Worm (Caenorhabditis elegans): ENCODE results near the gene C25A8.1.

The C25A8.1 gene

DNA sequence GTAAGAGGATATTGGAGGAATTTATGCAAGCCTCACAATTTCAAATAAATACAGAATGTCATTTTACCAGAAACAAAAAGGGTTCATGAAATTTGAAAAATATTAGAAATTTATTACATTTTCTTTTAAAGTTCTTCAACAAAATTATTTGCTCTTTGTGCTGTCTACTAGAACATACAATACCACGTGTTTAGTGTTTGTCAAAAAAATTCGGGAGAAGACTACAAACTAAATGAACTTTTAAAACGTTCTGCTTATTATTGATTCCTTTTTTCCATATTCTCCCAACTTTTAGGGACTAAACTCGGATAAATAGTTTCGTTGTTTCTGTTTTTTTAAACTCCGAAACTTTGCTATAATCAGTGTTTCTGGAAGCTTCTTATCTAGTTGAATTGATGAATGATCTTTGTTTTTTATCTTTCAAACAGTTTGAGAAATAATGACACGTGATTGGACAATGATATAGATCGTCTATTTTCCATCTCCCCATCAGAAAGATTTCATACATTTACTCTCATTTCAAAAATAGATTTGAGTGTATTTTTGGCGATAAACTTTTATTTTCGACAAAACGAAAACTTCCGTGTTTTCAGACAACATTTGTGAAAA, 37.8 kb downstream of the C25A8.1 start:
- TF ChIP-seq unc-62 (GFP tag; optimal IDR thresholded peaks at IDR 0.05) (no peak), fos-1 (tag; optimal IDR thresholded peaks at IDR 0.05) (no peak), peb-1 (tag; optimal IDR thresholded peaks at IDR 0.05) (no peak), nhr-6 (tag; optimal IDR thresholded peaks at IDR 0.05) (no peak), elt-3 (tag; optimal IDR thresholded peaks at IDR 0.05) (no peak), ceh-16 (tag; optimal IDR thresholded peaks at IDR 0.05) (no peak), ama-1 (optimal IDR thresholded peaks at IDR 0.05) (no peak), gmeb-1 (tag; optimal IDR thresholded peaks at IDR 0.05) (peak; percentile 4), elt-1 (tag; optimal IDR thresholded peaks at IDR 0.05) (no peak), skn-1 (tag; optimal IDR thresholded peaks at IDR 0.05) (no peak), ZK546.5 (tag; optimal IDR thresholded peaks at IDR 0.05) (no peak), crh-2 (tag; optimal IDR thresholded peaks at IDR 0.05) (peak; percentile 35), mbf-1 (tag; optimal IDR thresholded peaks at IDR 0.05) (no peak), unc-39 (tag; optimal IDR thresholded peaks at IDR 0.05) (no peak), sem-4 (tag; optimal IDR thresholded peaks at IDR 0.05) (no peak), lsy-2 (tag; optimal IDR thresholded peaks at IDR 0.05) (peak in 1 of 2 experiments; percentile 24), nhr-21 (tag; optimal IDR thresholded peaks at IDR 0.05) (peak; percentile 13), ceh-82 (tag; optimal IDR thresholded peaks at IDR 0.05) (no peak), ztf-11 (tag; optimal IDR thresholded peaks at IDR 0.05) (no peak), blmp-1 (tag; optimal IDR thresholded peaks at IDR 0.05; ENCODE audit: insufficient read depth) (peak; percentile 27), alr-1 (tag; optimal IDR thresholded peaks at IDR 0.05) (no peak), aly-2 (tag; optimal IDR thresholded peaks at IDR 0.05) (no peak), nhr-12 (tag; optimal IDR thresholded peaks at IDR 0.05) (no peak), sma-3 (GFP tag; optimal IDR thresholded peaks at IDR 0.05) (peak; percentile 54), nhr-129 (tag; optimal IDR thresholded peaks at IDR 0.05) (no peak), F13H6.1 (tag; optimal IDR thresholded peaks at IDR 0.05) (no peak), nhr-77 (tag; optimal IDR thresholded peaks at IDR 0.05) (no peak), ztf-1 (GFP tag; conservative IDR thresholded peaks at IDR 0.05) (no peak), mdl-1 (tag; optimal IDR thresholded peaks at IDR 0.05) (no peak), sma-9 (GFP tag; optimal IDR thresholded peaks at IDR 0.05) (peak; percentile 6), sma-9 (tag; optimal IDR thresholded peaks at IDR 0.05) (no peak), nhr-237 (tag; optimal IDR thresholded peaks at IDR 0.05) (no peak), nhr-25 (tag; optimal IDR thresholded peaks at IDR 0.05) (peak; percentile 46), egl-27 (tag; optimal IDR thresholded peaks at IDR 0.05) (no peak), Y55F3AM.14 (GFP tag; optimal IDR thresholded peaks at IDR 0.05) (no peak), zag-1 (tag; optimal IDR thresholded peaks at IDR 0.05) (no peak), unc-55 (GFP tag; optimal IDR thresholded peaks at IDR 0.05) (no peak)

DNA sequence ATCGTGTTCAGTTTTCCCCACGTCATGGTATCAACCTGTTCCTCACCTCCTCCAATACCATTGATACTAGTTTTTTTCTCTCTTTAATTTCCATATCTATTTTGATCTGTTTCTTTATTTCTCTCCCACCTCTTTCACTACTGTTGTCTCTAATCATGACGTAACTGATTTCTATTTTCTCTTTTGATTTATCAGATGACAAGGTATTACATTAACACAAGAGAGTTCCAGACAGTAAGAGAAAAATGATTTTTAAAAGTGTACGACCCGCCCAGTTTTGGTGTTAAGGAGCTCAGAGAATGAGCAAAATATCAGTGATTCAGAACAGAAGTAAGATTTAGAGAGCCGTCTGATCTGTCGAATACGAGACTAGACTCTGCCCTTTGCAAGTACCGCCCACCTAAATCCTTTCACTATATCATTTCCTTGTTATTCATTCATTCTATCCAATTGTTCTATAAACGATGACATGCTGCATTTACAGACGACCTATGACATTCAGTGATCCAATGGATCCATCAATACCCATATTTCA, 38.8 kb downstream of the C25A8.1 start, which contains the start of gene nhr-105:
Gene nhr-105, plus strand, starts transcription at position 485 of the 535 bp plus-strand sequence.
- TF ChIP-seq unc-62 (GFP tag; optimal IDR thresholded peaks at IDR 0.05): no peak
- TF ChIP-seq nhr-21 (tag; optimal IDR thresholded peaks at IDR 0.05): peak; percentile 72
- TF ChIP-seq mdl-1 (tag; optimal IDR thresholded peaks at IDR 0.05): no peak
- no peak for TF ChIP-seq unc-55 (GFP tag; optimal IDR thresholded peaks at IDR 0.05)
- TF ChIP-seq blmp-1 (tag; optimal IDR thresholded peaks at IDR 0.05; ENCODE audit: insufficient read depth): peak; percentile 85
- TF ChIP-seq nhr-12 (tag; optimal IDR thresholded peaks at IDR 0.05): no peak
- no peak for TF ChIP-seq nhr-23 (tag; optimal IDR thresholded peaks at IDR 0.05)
- TF ChIP-seq dmd-4 (tag; optimal IDR thresholded peaks at IDR 0.05): no peak
- no peak for TF ChIP-seq elt-3 (tag; optimal IDR thresholded peaks at IDR 0.05)
- TF ChIP-seq mab-5 (tag; optimal IDR thresholded peaks at IDR 0.05): no peak
- TF ChIP-seq ztf-4 (tag; optimal IDR thresholded peaks at IDR 0.05): peak; percentile 71
- no peak for TF ChIP-seq lin-11 (tag; optimal IDR thresholded peaks at IDR 0.05)
- no peak for TF ChIP-seq ceh-82 (tag; optimal IDR thresholded peaks at IDR 0.05)
- no peak for TF ChIP-seq elt-1 (tag; optimal IDR thresholded peaks at IDR 0.05)
- no peak for TF ChIP-seq peb-1 (tag; optimal IDR thresholded peaks at IDR 0.05)
- TF ChIP-seq unc-39 (tag; optimal IDR thresholded peaks at IDR 0.05): no peak
- peak; percentile 93 for TF ChIP-seq crh-2 (tag; optimal IDR thresholded peaks at IDR 0.05)
- no peak for TF ChIP-seq nhr-237 (tag; optimal IDR thresholded peaks at IDR 0.05)
- no peak for TF ChIP-seq ZK546.5 (tag; optimal IDR thresholded peaks at IDR 0.05)
- TF ChIP-seq ama-1 (optimal IDR thresholded peaks at IDR 0.05): no peak
- TF ChIP-seq mbf-1 (tag; optimal IDR thresholded peaks at IDR 0.05): no peak
- peak; percentile 49 for TF ChIP-seq Y55F3AM.14 (GFP tag; optimal IDR thresholded peaks at IDR 0.05)
- no peak for TF ChIP-seq alr-1 (tag; optimal IDR thresholded peaks at IDR 0.05)
- TF ChIP-seq aly-2 (tag; optimal IDR thresholded peaks at IDR 0.05): no peak
- peak; percentile 71 for TF ChIP-seq F13H6.1 (tag; optimal IDR thresholded peaks at IDR 0.05)
- TF ChIP-seq gmeb-1 (tag; optimal IDR thresholded peaks at IDR 0.05): peak; percentile 61
- peak; percentile 95 for TF ChIP-seq nhr-25 (tag; optimal IDR thresholded peaks at IDR 0.05)
- TF ChIP-seq nhr-10 (tag; optimal IDR thresholded peaks at IDR 0.05): no peak
- no peak for TF ChIP-seq ceh-16 (tag; optimal IDR thresholded peaks at IDR 0.05)
- TF ChIP-seq sma-9 (GFP tag; optimal IDR thresholded peaks at IDR 0.05): peak; percentile 32
- TF ChIP-seq sma-9 (tag; optimal IDR thresholded peaks at IDR 0.05): peak; percentile 3
- TF ChIP-seq sem-4 (tag; optimal IDR thresholded peaks at IDR 0.05): peak; percentile 38
- peak; percentile 65 for TF ChIP-seq egl-27 (tag; optimal IDR thresholded peaks at IDR 0.05)
- peak; percentile 45 for TF ChIP-seq lin-13 (GFP tag; optimal IDR thresholded peaks at IDR 0.05)
- TF ChIP-seq nhr-6 (tag; optimal IDR thresholded peaks at IDR 0.05): no peak
- TF ChIP-seq nhr-77 (tag; optimal IDR thresholded peaks at IDR 0.05): no peak
- TF ChIP-seq lsy-2 (tag; optimal IDR thresholded peaks at IDR 0.05): peak in 1 of 2 experiments; percentile 69
- TF ChIP-seq snpc-4 (tag; optimal IDR thresholded peaks at IDR 0.05): peak; percentile 1
- no peak for TF ChIP-seq R02D3.7 (tag; optimal IDR thresholded peaks at IDR 0.05)
- no peak for TF ChIP-seq C34F6.9 (tag; optimal IDR thresholded peaks at IDR 0.05)
- no peak for TF ChIP-seq ztf-1 (GFP tag; conservative IDR thresholded peaks at IDR 0.05)
- TF ChIP-seq nhr-11 (tag; optimal IDR thresholded peaks at IDR 0.05): no peak
